Worm (Caenorhabditis elegans) whole organism, young adult: ENCODE results near the gene F13B12.4.

Source experiments
- B0336.3 ChIP-seq: fragments of 200-800 bp; sonication (Bioruptor generic); IDR thresholded peaks from 2 replicates; pipeline ENCODE4 v1.3.6; 2022; ENCODE audit warnings: missing genetic modification characterization, missing compliant biosample characterization
- C06A6.2 ChIP-seq: fragments of 200-800 bp; sonication (Bioruptor generic); conservative IDR thresholded peaks from 2 replicates; pipeline ENCODE4 v1.3.6; 2022; ENCODE audit warnings: missing genetic modification characterization, missing compliant biosample characterization
- F10E7.11 ChIP-seq: sonication (generic microtip); optimal IDR thresholded peaks from 2 replicates; lab custom pipeline; 2017; ENCODE audit warnings: mild to moderate bottlenecking, missing genetic modification characterization, moderate library complexity, missing compliant biosample characterization
- F22D6.2 ChIP-seq: sonication (generic microtip); optimal IDR thresholded peaks from 2 replicates; lab custom pipeline; 2016; ENCODE audit warnings: mild to moderate bottlenecking, missing genetic modification characterization, missing compliant biosample characterization
- F37B4.10 ChIP-seq: fragments of 200-800 bp; sonication (Bioruptor generic); IDR thresholded peaks from 2 replicates; pipeline ENCODE4 v1.3.6; 2022; ENCODE audit warnings: missing genetic modification characterization, missing compliant biosample characterization
- F39B2.1 ChIP-seq: fragments of 200-800 bp; sonication (Bioruptor generic); IDR thresholded peaks from 2 replicates; pipeline ENCODE4 v1.3.6; 2022; ENCODE audit warnings: missing genetic modification reagents, missing genetic modification characterization, missing compliant biosample characterization
- K11D2.4 ChIP-seq: fragments of 200-800 bp; sonication (Bioruptor generic); IDR thresholded peaks from 2 replicates; pipeline ENCODE4 v1.3.6; 2022; ENCODE audit warnings: missing genetic modification reagents, missing genetic modification characterization, missing compliant biosample characterization
- K12H6.12 ChIP-seq: fragments of 200-800 bp; sonication (Bioruptor generic); optimal IDR thresholded peaks from 2 replicates; lab custom pipeline; 2018; ENCODE audit warnings: mild to moderate bottlenecking, missing genetic modification characterization, missing compliant biosample characterization
- Y53F4B.3 ChIP-seq: fragments of 200-800 bp; sonication (Bioruptor generic); IDR thresholded peaks from 2 replicates; pipeline ENCODE4 v1.3.6; 2022; ENCODE audit warnings: missing genetic modification reagents, missing genetic modification characterization, missing compliant biosample characterization
- Y67H2A.10 ChIP-seq: fragments of 200-800 bp; sonication (Bioruptor generic); conservative IDR thresholded peaks from 2 replicates; pipeline ENCODE4 v1.3.6; 2022; ENCODE audit warnings: missing genetic modification reagents, missing genetic modification characterization, missing compliant biosample characterization
- akir-1 ChIP-seq: fragments of 200-800 bp; sonication (Bioruptor generic); optimal IDR thresholded peaks from 2 replicates; lab custom pipeline; 2018; ENCODE audit warnings: mild to moderate bottlenecking, missing genetic modification characterization, moderate library complexity, missing compliant biosample characterization
- aptf-2 ChIP-seq: fragments of 200-800 bp; sonication (Bioruptor generic); conservative IDR thresholded peaks from 2 replicates; pipeline ENCODE4 v1.3.6; 2022; ENCODE audit warnings: missing genetic modification reagents, missing genetic modification characterization, missing compliant biosample characterization
- aptf-3 ChIP-seq: fragments of 200-800 bp; sonication (Bioruptor generic); IDR thresholded peaks from 2 replicates; pipeline ENCODE4 v1.3.6; 2022; ENCODE audit warnings: missing genetic modification characterization, missing compliant biosample characterization
- atf-7 ChIP-seq: sonication (generic microtip); optimal IDR thresholded peaks from 2 replicates; lab custom pipeline; 2017; ENCODE audit warnings: mild to moderate bottlenecking, missing genetic modification characterization, missing compliant biosample characterization
- attf-5 ChIP-seq: fragments of 200-800 bp; sonication (Bioruptor generic); optimal IDR thresholded peaks from 2 replicates; lab custom pipeline; 2018; ENCODE audit warnings: mild to moderate bottlenecking, missing genetic modification characterization, missing compliant biosample characterization
- bed-2 ChIP-seq: fragments of 200-800 bp; sonication (Bioruptor generic); IDR thresholded peaks from 2 replicates; pipeline ENCODE4 v1.3.6; 2022; ENCODE audit warnings: missing genetic modification reagents, missing genetic modification characterization, missing compliant biosample characterization
- ccch-3 ChIP-seq: fragments of 200-800 bp; sonication (Bioruptor generic); optimal IDR thresholded peaks from 2 replicates; lab custom pipeline; 2018; ENCODE audit warnings: mild to moderate bottlenecking, missing genetic modification characterization, missing compliant biosample characterization
- cebp-1 ChIP-seq, 2 experiments: fragments of 200-800 bp in 1 of 2; sonication (Bioruptor generic) in 1 of 2; sonication (generic microtip) in 1 of 2; IDR thresholded peaks in 1 of 2; optimal IDR thresholded peaks in 1 of 2; 2 replicates each; pipeline versions ENCODE4 v1.3.6 to Lab custom; 2017 to 2022; ENCODE audit warnings: missing compliant biosample characterization in 2 of 2, missing genetic modification characterization in 2 of 2, mild to moderate bottlenecking in 1 of 2, missing genetic modification reagents in 1 of 2, moderate library complexity in 1 of 2
- ceh-100 ChIP-seq: fragments of 200-800 bp; sonication (Bioruptor generic); IDR thresholded peaks from 2 replicates; pipeline ENCODE4 v1.3.6; 2022; ENCODE audit warnings: missing genetic modification reagents, missing genetic modification characterization, missing compliant biosample characterization
- ceh-27 ChIP-seq: fragments of 200-800 bp; sonication (Bioruptor generic); optimal IDR thresholded peaks from 2 replicates; lab custom pipeline; 2018; ENCODE audit warnings: mild to moderate bottlenecking, missing genetic modification characterization, moderate library complexity, missing compliant biosample characterization
- dpff-1 ChIP-seq: sonication (generic microtip); optimal IDR thresholded peaks from 2 replicates; lab custom pipeline; 2017; ENCODE audit warnings: mild to moderate bottlenecking, missing genetic modification characterization, missing compliant biosample characterization
- him-1 ChIP-seq: sonication (generic microtip); optimal IDR thresholded peaks from 2 replicates; lab custom pipeline; 2016; ENCODE audit warnings: missing genotype, missing genetic modification reagents, missing genetic modification characterization, missing compliant biosample characterization
- hmg-1.2 ChIP-seq: fragments of 200-800 bp; sonication (Bioruptor generic); IDR thresholded peaks from 2 replicates; pipeline ENCODE4 v1.3.6; 2022; ENCODE audit warnings: missing genetic modification reagents, missing genetic modification characterization, missing compliant biosample characterization
- hrde-1 ChIP-seq: sonication (generic microtip); optimal IDR thresholded peaks from 2 replicates; lab custom pipeline; 2016; ENCODE audit warnings: missing genetic modification characterization, mild to moderate bottlenecking, missing compliant biosample characterization, moderate library complexity, missing genotype, missing genetic modification reagents, borderline replicate concordance
- lag-1 ChIP-seq: fragments of 200-800 bp; sonication (Bioruptor generic); IDR thresholded peaks from 2 replicates; pipeline ENCODE4 v1.3.6; 2022; ENCODE audit warnings: missing genetic modification reagents, missing genetic modification characterization, missing compliant biosample characterization
- lin-35 ChIP-seq, 3 experiments: fragments of 150-350 bp in 2 of 3; sonication (generic microtip) in 1 of 3; optimal IDR thresholded peaks; 2 replicates each; lab custom pipeline; 2014 to 2018; ENCODE audit warnings: missing biosample characterization in 3 of 3, missing genetic modification characterization in 3 of 3, missing genetic modification reagents in 3 of 3
- lin-40 ChIP-seq: sonication (generic microtip); optimal IDR thresholded peaks from 2 replicates; lab custom pipeline; 2016; ENCODE audit warnings: missing genetic modification characterization, mild to moderate bottlenecking, missing compliant biosample characterization, missing genotype, missing genetic modification reagents
- lir-1 ChIP-seq: fragments of 200-800 bp; sonication (Bioruptor generic); conservative IDR thresholded peaks from 2 replicates; pipeline ENCODE4 v1.3.6; 2022; ENCODE audit warnings: missing genetic modification reagents, missing genetic modification characterization, missing compliant biosample characterization
- madf-6 ChIP-seq: fragments of 200-800 bp; sonication (Bioruptor generic); IDR thresholded peaks from 2 replicates; pipeline ENCODE4 v1.3.6; 2022; ENCODE audit warnings: missing genetic modification reagents, missing genetic modification characterization, missing compliant biosample characterization
- mcd-1 ChIP-seq: fragments of 200-800 bp; sonication (Bioruptor generic); IDR thresholded peaks from 2 replicates; pipeline ENCODE4 v1.3.6; 2022; ENCODE audit warnings: missing genetic modification reagents, missing genetic modification characterization, missing compliant biosample characterization
- mel-28 ChIP-seq: sonication (generic microtip); optimal IDR thresholded peaks from 2 replicates; lab custom pipeline; 2016; ENCODE audit warnings: borderline replicate concordance, mild to moderate bottlenecking, missing genetic modification characterization, missing compliant biosample characterization
- nfya-2 ChIP-seq: fragments of 200-800 bp; sonication (Bioruptor generic); IDR thresholded peaks from 2 replicates; pipeline ENCODE4 v1.3.6; 2022; ENCODE audit warnings: missing genetic modification reagents, missing genetic modification characterization, missing compliant biosample characterization
- nfyb-1 ChIP-seq: fragments of 200-800 bp; sonication (Bioruptor generic); IDR thresholded peaks from 2 replicates; pipeline ENCODE4 v1.3.6; 2022; ENCODE audit warnings: missing genetic modification reagents, missing genetic modification characterization, missing compliant biosample characterization
- nhr-80 ChIP-seq: sonication (generic microtip); optimal IDR thresholded peaks from 2 replicates; lab custom pipeline; 2016; ENCODE audit warnings: missing genetic modification characterization, missing compliant biosample characterization
- sea-2 ChIP-seq: fragments of 200-800 bp; sonication (Bioruptor generic); IDR thresholded peaks from 2 replicates; pipeline ENCODE4 v1.3.6; 2022; ENCODE audit warnings: missing genetic modification characterization, missing compliant biosample characterization
- snpc-4 ChIP-seq, 5 experiments: fragments of 150-350 bp in 1 of 5; sonication (generic microtip) in 4 of 5; optimal IDR thresholded peaks; 2 replicates each; lab custom pipeline; 2014 to 2018; ENCODE audit warnings: missing genetic modification characterization in 5 of 5, missing biosample characterization in 3 of 5, antibody characterized with exemption in 2 of 5, mild to moderate bottlenecking in 2 of 5, missing compliant biosample characterization in 2 of 5, missing genotype in 2 of 5, moderate library complexity in 2 of 5, missing genetic modification reagents in 1 of 5
- somi-1 ChIP-seq: fragments of 200-800 bp; sonication (Bioruptor generic); optimal IDR thresholded peaks from 2 replicates; lab custom pipeline; 2018; ENCODE audit warnings: mild to moderate bottlenecking, missing genetic modification characterization, missing compliant biosample characterization
- tbp1 ChIP-seq: fragments of 200-800 bp; sonication (Bioruptor generic); optimal IDR thresholded peaks from 2 replicates; lab custom pipeline; 2018; ENCODE audit warnings: mild to moderate bottlenecking, missing genetic modification characterization, missing compliant biosample characterization
- tlf-1 ChIP-seq: fragments of 200-800 bp; sonication (Bioruptor generic); optimal IDR thresholded peaks from 2 replicates; lab custom pipeline; 2018; ENCODE audit warnings: mild to moderate bottlenecking, missing genetic modification characterization, missing compliant biosample characterization
- unc-130 ChIP-seq: sonication (generic microtip); optimal IDR thresholded peaks from 2 replicates; lab custom pipeline; 2016; ENCODE audit warnings: missing genetic modification reagents, missing genetic modification characterization, missing compliant biosample characterization
- zfh-2 ChIP-seq: fragments of 200-800 bp; sonication (Bioruptor generic); conservative IDR thresholded peaks from 2 replicates; pipeline ENCODE4 v1.3.6; 2022; ENCODE audit warnings: missing genetic modification reagents, missing genetic modification characterization, missing compliant biosample characterization
- zim-3 ChIP-seq: sonication (generic microtip); optimal IDR thresholded peaks from 2 replicates; lab custom pipeline; 2017; ENCODE audit warnings: mild to moderate bottlenecking, missing genetic modification characterization, moderate library complexity, missing compliant biosample characterization
- ztf-26 ChIP-seq: sonication (generic microtip); optimal IDR thresholded peaks from 2 replicates; lab custom pipeline; 2017; ENCODE audit warnings: missing genetic modification characterization, missing compliant biosample characterization

Gene F13B12.4

DNA sequence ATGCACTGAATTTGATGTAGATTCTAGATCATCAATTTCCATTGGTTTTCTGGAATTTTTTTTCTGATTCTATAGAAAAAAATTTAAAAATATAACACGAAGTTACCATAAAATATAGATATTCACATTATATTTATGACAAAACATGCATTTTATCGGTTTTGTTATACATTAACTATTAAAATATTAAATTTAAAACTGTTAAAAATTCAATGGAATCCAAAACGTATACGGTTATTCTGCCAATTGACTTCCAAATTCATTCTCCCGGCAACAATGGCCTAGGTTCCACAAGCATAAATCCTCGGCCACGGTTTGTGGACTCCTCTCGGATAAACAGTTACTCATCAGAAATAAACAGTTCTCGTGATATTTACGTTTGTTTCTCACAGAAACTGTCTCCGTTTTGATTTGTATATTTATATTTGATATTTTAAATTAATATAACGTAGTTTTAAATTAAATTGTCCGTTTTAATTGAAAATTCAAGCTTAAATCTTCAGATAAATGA is 34.0 kb upstream of the F13B12.4 start, which contains the start of the genes F01D4.5 and ced-5 (continued):
- peak; percentile 72 for TF ChIP-seq lin-40
- 0 out of 2 replicates have a peak, but pooled peaks have one; percentile 74 for TF ChIP-seq lag-1
- TF ChIP-seq mcd-1, result peak; percentile 68
- peak; percentile 44 for TF ChIP-seq atf-7 (tag; lab: Kevin White, UChicago)
- no peak for TF ChIP-seq aptf-3 (GFP tag; lab: Robert Waterston, UW)
- peak; percentile 61; the same call in 1 of the 2 replicates for TF ChIP-seq K11D2.4 (GFP tag; lab: Robert Waterston, UW)
- peak; percentile 81 for TF ChIP-seq madf-6 (GFP tag; lab: Robert Waterston, UW)
- TF ChIP-seq bed-2 (GFP tag; lab: Robert Waterston, UW), result peak; percentile 92
- peak; percentile 41; the same call in 1 of the 2 replicates for TF ChIP-seq ceh-100 (GFP tag; lab: Robert Waterston, UW)
- TF ChIP-seq F10E7.11 (tag; lab: Kevin White, UChicago), result no peak
- peak; percentile 55 for TF ChIP-seq him-1 (tag; lab: Kevin White, UChicago)
- peak; percentile 78 for TF ChIP-seq lir-1 (GFP tag; lab: Robert Waterston, UW)
- TF ChIP-seq tlf-1, result peak; percentile 40
- peak; percentile 93 for TF ChIP-seq unc-130
- TF ChIP-seq snpc-4 (GFP tag; optimal IDR thresholded peaks at IDR 0.05; lab: Kevin White, UChicago), result no peak
- TF ChIP-seq snpc-4 (tag; optimal IDR thresholded peaks at IDR 0.05; lab: Kevin White, UChicago), result peak in 3 of 4 experiments; percentile 46 to 70 (median 64)
- peak; percentile 86; the same call in 1 of the 2 replicates for TF ChIP-seq nfya-2 (GFP tag; lab: Robert Waterston, UW)
- TF ChIP-seq lin-35 (GFP tag; optimal IDR thresholded peaks at IDR 0.05; lab: Kevin White, UChicago), result peak in 1 of 3 experiments; percentile 54
- peak; percentile 82 for TF ChIP-seq ceh-27
- no peak for TF ChIP-seq dpff-1 (tag; lab: Kevin White, UChicago)
- TF ChIP-seq ztf-26 (tag; lab: Kevin White, UChicago), result peak; percentile 6
- TF ChIP-seq Y67H2A.10 (GFP tag; lab: Robert Waterston, UW), result 0 out of 2 replicates have a peak, but pooled peaks have one; percentile 11
- TF ChIP-seq mel-28, result no peak
- peak; percentile 62 for TF ChIP-seq nfyb-1 (GFP tag; lab: Robert Waterston, UW)
- peak; percentile 80 for TF ChIP-seq F22D6.2 (tag; lab: Kevin White, UChicago)
- peak; percentile 84 for TF ChIP-seq akir-1
- TF ChIP-seq ccch-3, result peak; percentile 93
- peak; percentile 83 for TF ChIP-seq aptf-2
- TF ChIP-seq sea-2 (GFP tag; lab: Robert Waterston, UW), result no peak

DNA sequence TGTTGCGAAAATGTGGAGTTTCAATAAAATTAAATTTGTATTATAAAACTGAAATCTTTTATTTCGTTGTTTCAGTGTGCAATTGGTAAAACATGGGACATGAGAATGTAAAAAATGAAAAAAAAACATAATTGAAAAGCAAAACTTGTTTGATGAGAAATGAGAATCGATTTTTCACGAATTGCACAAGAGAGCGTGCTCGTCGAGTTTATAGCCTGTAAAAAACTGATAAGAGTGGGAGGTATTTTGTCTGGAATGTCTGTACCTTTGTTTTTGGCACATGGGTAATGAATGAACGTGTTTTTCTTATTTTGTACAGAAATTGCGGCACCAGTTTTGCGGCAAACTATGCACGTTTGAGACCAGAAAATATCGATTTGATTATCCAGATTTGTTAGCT is 32.9 kb upstream of the F13B12.4 start:
- TF ChIP-seq zim-3 (no peak), nhr-80 (tag; lab: Kevin White, UChicago) (peak; percentile 40)

DNA sequence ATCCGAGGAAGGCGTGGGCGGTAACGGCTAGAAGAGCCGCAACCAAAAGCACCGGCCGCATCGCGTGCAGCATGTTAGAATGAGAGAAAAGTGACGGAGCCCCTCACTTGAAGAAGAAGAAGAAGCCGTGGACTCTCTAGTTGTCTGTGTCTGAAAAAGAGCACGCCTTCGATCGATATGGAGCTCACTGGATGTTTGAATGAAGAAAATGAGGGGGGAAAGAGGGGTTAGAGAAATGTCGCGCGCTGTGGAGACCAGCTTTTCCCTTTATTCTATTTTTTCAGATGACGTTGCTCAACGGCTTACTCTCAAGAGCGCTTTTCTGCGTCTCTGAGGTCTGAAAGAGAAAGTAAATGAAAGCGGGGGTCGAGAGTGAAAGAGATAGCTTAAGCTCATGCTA is 32.0 kb upstream of the F13B12.4 start, which contains the start of gene egl-21:
TSS of gene egl-21 (minus strand) at position 150 of the 400 bp plus-strand sequence.
- TF ChIP-seq F39B2.1 (GFP tag; lab: Robert Waterston, UW), result no peak
- peak; percentile 46 for TF ChIP-seq somi-1 (GFP tag; lab: Kevin White, UChicago)
- TF ChIP-seq attf-5, result peak; percentile 40
- TF ChIP-seq ceh-27, result peak; percentile 42
- no peak for TF ChIP-seq hrde-1 (tag; lab: Kevin White, UChicago)
- TF ChIP-seq lin-40, result peak; percentile 33
- TF ChIP-seq Y53F4B.3 (GFP tag; lab: Robert Waterston, UW), result no peak
- peak; percentile 24; the same call in 1 of the 2 replicates for TF ChIP-seq hmg-1.2 (GFP tag; lab: Robert Waterston, UW)
- TF ChIP-seq F37B4.10, result no peak
- TF ChIP-seq zfh-2 (GFP tag; lab: Robert Waterston, UW), result peak; percentile 76
- no peak for TF ChIP-seq B0336.3 (GFP tag; lab: Robert Waterston, UW)
- no peak for TF ChIP-seq C06A6.2 (GFP tag; lab: Robert Waterston, UW)
- TF ChIP-seq cebp-1 (GFP tag; IDR thresholded peaks at IDR 0.05; lab: Robert Waterston, UW), result no peak
- peak; percentile 47 for TF ChIP-seq cebp-1 (tag; optimal IDR thresholded peaks at IDR 0.05; lab: Kevin White, UChicago)
- peak; percentile 18; the same call in 1 of the 2 replicates for TF ChIP-seq mcd-1
- TF ChIP-seq tbp1 (GFP tag; lab: Kevin White, UChicago), result no peak
- TF ChIP-seq K12H6.12, result peak; percentile 60
- peak; percentile 2 for TF ChIP-seq atf-7 (tag; lab: Kevin White, UChicago)
